Worm (Caenorhabditis elegans) whole organism, L2 larva: Measurements from ENCODE around the gene nhr-36.

Source experiments
- C34F6.9 ChIP-seq: fragments of 150-350 bp; optimal IDR thresholded peaks from 2 replicates; lab custom pipeline; 2014; ENCODE audit warnings: missing biosample characterization, missing genetic modification characterization
- F13H6.1 ChIP-seq: sonication (generic microtip); optimal IDR thresholded peaks from 2 replicates; lab custom pipeline; 2016; ENCODE audit warnings: missing genetic modification characterization, missing compliant biosample characterization
- R02D3.7 ChIP-seq: fragments of 150-350 bp; optimal IDR thresholded peaks from 2 replicates; lab custom pipeline; 2014; ENCODE audit warnings: missing biosample characterization, missing genetic modification characterization
- Y55F3AM.14 ChIP-seq: fragments of 200-800 bp; sonication (Bioruptor generic); optimal IDR thresholded peaks from 2 replicates; lab custom pipeline; 2018; ENCODE audit warnings: mild to moderate bottlenecking, missing genetic modification characterization, missing compliant biosample characterization
- ZK546.5 ChIP-seq: sonication (generic microtip); optimal IDR thresholded peaks from 2 replicates; lab custom pipeline; 2017; ENCODE audit warnings: missing biosample characterization, missing genetic modification characterization
- alr-1 ChIP-seq: fragments of 150-350 bp; optimal IDR thresholded peaks from 2 replicates; lab custom pipeline; 2014; ENCODE audit warnings: missing biosample characterization, missing genetic modification characterization
- aly-2 ChIP-seq: fragments of 150-350 bp; optimal IDR thresholded peaks from 2 replicates; lab custom pipeline; 2014; ENCODE audit warnings: missing biosample characterization, missing genetic modification characterization
- ama-1 ChIP-seq: fragments of 150-350 bp; optimal IDR thresholded peaks from 2 replicates; lab custom pipeline; 2018; ENCODE audit warnings: inconsistent platforms
- blmp-1 ChIP-seq: sonication (generic microtip); optimal IDR thresholded peaks from 2 replicates; lab custom pipeline; 2017; ENCODE audit warnings: missing genetic modification characterization, mild to moderate bottlenecking, missing compliant biosample characterization, antibody characterized with exemption, moderate library complexity; ENCODE audit not compliant: insufficient read depth
- ceh-82 ChIP-seq: fragments of 150-350 bp; optimal IDR thresholded peaks from 2 replicates; lab custom pipeline; 2014; ENCODE audit warnings: missing biosample characterization, missing genetic modification characterization
- crh-2 ChIP-seq: sonication (generic microtip); optimal IDR thresholded peaks from 2 replicates; lab custom pipeline; 2017; ENCODE audit warnings: missing biosample characterization, missing genetic modification characterization
- dmd-4 ChIP-seq: sonication (generic microtip); optimal IDR thresholded peaks from 2 replicates; lab custom pipeline; 2017; ENCODE audit warnings: missing biosample characterization, missing genetic modification characterization
- egl-27 ChIP-seq: sonication (generic microtip); optimal IDR thresholded peaks from 3 replicates; lab custom pipeline; 2017; ENCODE audit warnings: missing biosample characterization, missing genetic modification reagents, missing genetic modification characterization
- elt-3 ChIP-seq: sonication (generic microtip); optimal IDR thresholded peaks from 2 replicates; lab custom pipeline; 2017; ENCODE audit warnings: missing biosample characterization, missing genetic modification characterization
- fos-1 ChIP-seq: fragments of 150-350 bp; optimal IDR thresholded peaks from 2 replicates; lab custom pipeline; 2014; ENCODE audit warnings: missing biosample characterization, missing genetic modification characterization
- gmeb-1 ChIP-seq: fragments of 150-350 bp; optimal IDR thresholded peaks from 2 replicates; lab custom pipeline; 2014; ENCODE audit warnings: missing biosample characterization, missing genetic modification characterization
- lin-11 ChIP-seq: fragments of 150-350 bp; sonication (generic microtip); optimal IDR thresholded peaks from 2 replicates; lab custom pipeline; 2014; ENCODE audit warnings: missing biosample characterization, missing genetic modification characterization, inconsistent platforms, mixed read lengths
- lin-13 ChIP-seq: fragments of 150-350 bp; optimal IDR thresholded peaks from 2 replicates; lab custom pipeline; 2014; ENCODE audit warnings: missing biosample characterization, missing genetic modification reagents, missing genetic modification characterization
- lin-39 ChIP-seq: fragments of 150-350 bp; optimal IDR thresholded peaks from 2 replicates; lab custom pipeline; 2014; ENCODE audit warnings: missing biosample characterization, missing genetic modification reagents, missing genetic modification characterization
- lsy-2 ChIP-seq, 2 experiments: fragments of 150-350 bp in 1 of 2; sonication (generic microtip) in 1 of 2; optimal IDR thresholded peaks; 2 replicates each; lab custom pipeline; 2014 to 2017; ENCODE audit warnings: missing biosample characterization in 2 of 2, missing genetic modification characterization in 2 of 2
- mab-5 ChIP-seq: fragments of 150-350 bp; optimal IDR thresholded peaks from 2 replicates; lab custom pipeline; 2014; ENCODE audit warnings: missing biosample characterization, missing genetic modification characterization
- mdl-1 ChIP-seq, 2 experiments: fragments of 150-350 bp in 1 of 2; sonication (generic microtip) in 1 of 2; optimal IDR thresholded peaks; 2 replicates each; lab custom pipeline; 2017; ENCODE audit warnings: missing biosample characterization in 2 of 2, missing genetic modification characterization in 2 of 2
- nhr-10 ChIP-seq: sonication (generic microtip); optimal IDR thresholded peaks from 2 replicates; lab custom pipeline; 2017; ENCODE audit warnings: missing biosample characterization, missing genetic modification characterization
- nhr-11 ChIP-seq: fragments of 150-350 bp; optimal IDR thresholded peaks from 2 replicates; lab custom pipeline; 2014; ENCODE audit warnings: missing biosample characterization, missing genetic modification characterization
- nhr-129 ChIP-seq: fragments of 150-350 bp; optimal IDR thresholded peaks from 2 replicates; lab custom pipeline; 2014; ENCODE audit warnings: missing biosample characterization, missing genetic modification characterization
- nhr-21 ChIP-seq: fragments of 150-350 bp; optimal IDR thresholded peaks from 2 replicates; lab custom pipeline; 2014; ENCODE audit warnings: missing biosample characterization, missing genetic modification characterization
- nhr-23 ChIP-seq: fragments of 150-350 bp; optimal IDR thresholded peaks from 2 replicates; lab custom pipeline; 2014; ENCODE audit warnings: missing biosample characterization, missing genetic modification reagents, missing genetic modification characterization
- nhr-237 ChIP-seq: fragments of 150-350 bp; optimal IDR thresholded peaks from 2 replicates; lab custom pipeline; 2014; ENCODE audit warnings: missing biosample characterization, missing genetic modification characterization
- nhr-25 ChIP-seq: fragments of 150-350 bp; sonication (generic microtip); optimal IDR thresholded peaks from 3 replicates; lab custom pipeline; 2014; ENCODE audit warnings: missing biosample characterization, missing genetic modification characterization
- nhr-6 ChIP-seq: fragments of 150-350 bp; optimal IDR thresholded peaks from 2 replicates; lab custom pipeline; 2014; ENCODE audit warnings: missing biosample characterization, missing genetic modification characterization
- peb-1 ChIP-seq: fragments of 150-350 bp; optimal IDR thresholded peaks from 2 replicates; lab custom pipeline; 2014; ENCODE audit warnings: missing biosample characterization, missing genetic modification characterization
- skn-1 ChIP-seq: sonication (generic microtip); optimal IDR thresholded peaks from 2 replicates; lab custom pipeline; 2017; ENCODE audit warnings: missing biosample characterization, missing genetic modification characterization
- sma-9 ChIP-seq, 2 experiments: fragments of 150-350 bp in 1 of 2; sonication (generic microtip) in 1 of 2; optimal IDR thresholded peaks; 2 replicates each; lab custom pipeline; 2014 to 2016; ENCODE audit warnings: missing genetic modification characterization in 2 of 2, mild to moderate bottlenecking in 1 of 2, missing biosample characterization in 1 of 2, missing compliant biosample characterization in 1 of 2, missing genetic modification reagents in 1 of 2, moderate library complexity in 1 of 2
- snpc-4 ChIP-seq: fragments of 150-350 bp; optimal IDR thresholded peaks from 2 replicates; lab custom pipeline; 2014; ENCODE audit warnings: missing biosample characterization, missing genetic modification characterization
- unc-39 ChIP-seq: fragments of 150-350 bp; optimal IDR thresholded peaks from 2 replicates; lab custom pipeline; 2014; ENCODE audit warnings: missing biosample characterization, missing genetic modification characterization
- unc-55 ChIP-seq: fragments of 150-350 bp; sonication (generic microtip); optimal IDR thresholded peaks from 3 replicates; lab custom pipeline; 2014; ENCODE audit warnings: missing biosample characterization, missing genetic modification reagents, missing genetic modification characterization
- unc-62 ChIP-seq: fragments of 150-350 bp; optimal IDR thresholded peaks from 2 replicates; lab custom pipeline; 2014; ENCODE audit warnings: missing biosample characterization, missing genetic modification reagents, missing genetic modification characterization
- zag-1 ChIP-seq: fragments of 150-350 bp; optimal IDR thresholded peaks from 2 replicates; lab custom pipeline; 2014; ENCODE audit warnings: missing biosample characterization, missing genetic modification characterization
- ztf-1 ChIP-seq: fragments of 200-800 bp; sonication (Bioruptor generic); conservative IDR thresholded peaks from 2 replicates; pipeline ENCODE4 v1.3.6; 2022; ENCODE audit warnings: missing genetic modification characterization, missing compliant biosample characterization
- ztf-11 ChIP-seq: sonication (generic microtip); optimal IDR thresholded peaks from 2 replicates; lab custom pipeline; 2017; ENCODE audit warnings: missing biosample characterization, missing genetic modification characterization
- ztf-4 ChIP-seq: fragments of 150-350 bp; optimal IDR thresholded peaks from 2 replicates; lab custom pipeline; 2014; ENCODE audit warnings: missing biosample characterization, missing genetic modification characterization

Gene nhr-36

ce11 chrV:9219390-9219733 is 42.0 kb downstream of the nhr-36 start:
- TF ChIP-seq skn-1 (no peak), nhr-6 (tag; lab: Kevin White, UChicago) (no peak), blmp-1 (tag; lab: Kevin White, UChicago) (no peak), nhr-23 (tag; lab: Kevin White, UChicago) (no peak), ama-1 (lab: Kevin White, UChicago) (no peak), lin-11 (tag; lab: Kevin White, UChicago) (no peak)

ce11 chrV:9218655-9219389 is 42.6 kb downstream of the nhr-36 start:
- no peak for TF ChIP-seq gmeb-1 (tag; lab: Kevin White, UChicago)
- TF ChIP-seq alr-1 (tag; lab: Kevin White, UChicago) = no peak
- peak; percentile 53 for TF ChIP-seq C34F6.9 (tag; lab: Kevin White, UChicago)
- TF ChIP-seq unc-55 (GFP tag; lab: Kevin White, UChicago) = peak; percentile 33
- peak; percentile 2 for TF ChIP-seq F13H6.1 (tag; lab: Kevin White, UChicago)
- TF ChIP-seq blmp-1 (tag; lab: Kevin White, UChicago) = no peak
- peak; percentile 70 for TF ChIP-seq lin-39 (tag; lab: Kevin White, UChicago)
- peak; percentile 30 for TF ChIP-seq fos-1 (tag; lab: Kevin White, UChicago)
- peak; percentile 39 for TF ChIP-seq zag-1
- no peak for TF ChIP-seq aly-2 (tag; lab: Kevin White, UChicago)
- TF ChIP-seq nhr-10 (tag; lab: Kevin White, UChicago) = no peak
- TF ChIP-seq ceh-82 (tag; lab: Kevin White, UChicago) = no peak
- no peak for TF ChIP-seq nhr-237 (tag; lab: Kevin White, UChicago)
- TF ChIP-seq snpc-4 (tag; lab: Kevin White, UChicago) = no peak
- TF ChIP-seq unc-62 (GFP tag; lab: Kevin White, UChicago) = peak; percentile 65
- peak; percentile 38 for TF ChIP-seq nhr-129 (tag; lab: Kevin White, UChicago)
- TF ChIP-seq lsy-2 (tag; optimal IDR thresholded peaks at IDR 0.05; lab: Kevin White, UChicago) = peak in 1 of 2 experiments; percentile 53
- TF ChIP-seq crh-2 (tag; lab: Kevin White, UChicago) = peak; percentile 32
- peak; percentile 81 for TF ChIP-seq mab-5 (tag; lab: Kevin White, UChicago)
- TF ChIP-seq sma-9 (GFP tag; optimal IDR thresholded peaks at IDR 0.05; lab: Kevin White, UChicago) = peak; percentile 71
- TF ChIP-seq sma-9 (tag; optimal IDR thresholded peaks at IDR 0.05; lab: Kevin White, UChicago) = no peak
- no peak for TF ChIP-seq nhr-23 (tag; lab: Kevin White, UChicago)

- TF ChIP-seq skn-1 (no peak), mdl-1 (tag; optimal IDR thresholded peaks at IDR 0.05; lab: Kevin White, UChicago) (no peak), blmp-1 (tag; lab: Kevin White, UChicago) (no peak), gmeb-1 (tag; lab: Kevin White, UChicago) (no peak), lin-39 (tag; lab: Kevin White, UChicago) (no peak), sma-9 (GFP tag; optimal IDR thresholded peaks at IDR 0.05; lab: Kevin White, UChicago) (peak; percentile 38), sma-9 (tag; optimal IDR thresholded peaks at IDR 0.05; lab: Kevin White, UChicago) (no peak), snpc-4 (tag; lab: Kevin White, UChicago) (no peak), F13H6.1 (tag; lab: Kevin White, UChicago) (no peak), C34F6.9 (tag; lab: Kevin White, UChicago) (no peak), Y55F3AM.14 (GFP tag; lab: Kevin White, UChicago) (no peak), nhr-11 (tag; lab: Kevin White, UChicago) (no peak), lin-11 (tag; lab: Kevin White, UChicago) (no peak), nhr-23 (tag; lab: Kevin White, UChicago) (peak; percentile 45), egl-27 (tag; lab: Kevin White, UChicago) (no peak), unc-39 (tag; lab: Kevin White, UChicago) (no peak), nhr-129 (tag; lab: Kevin White, UChicago) (no peak), ZK546.5 (tag; lab: Kevin White, UChicago) (no peak), aly-2 (tag; lab: Kevin White, UChicago) (no peak), lsy-2 (tag; optimal IDR thresholded peaks at IDR 0.05; lab: Kevin White, UChicago) (no peak), peb-1 (no peak), dmd-4 (tag; lab: Kevin White, UChicago) (no peak), nhr-10 (tag; lab: Kevin White, UChicago) (no peak), mab-5 (tag; lab: Kevin White, UChicago) (peak; percentile 72), nhr-237 (tag; lab: Kevin White, UChicago) (no peak), unc-55 (GFP tag; lab: Kevin White, UChicago) (peak; percentile 48), crh-2 (tag; lab: Kevin White, UChicago) (peak; percentile 8), ztf-4 (tag; lab: Kevin White, UChicago) (no peak), elt-3 (tag; lab: Kevin White, UChicago) (no peak), zag-1 (no peak), ceh-82 (tag; lab: Kevin White, UChicago) (no peak), nhr-25 (tag; lab: Kevin White, UChicago) (no peak), nhr-21 (no peak), lin-13 (GFP tag; lab: Kevin White, UChicago) (no peak), nhr-6 (tag; lab: Kevin White, UChicago) (no peak), ama-1 (lab: Kevin White, UChicago) (no peak), ztf-11 (tag; lab: Kevin White, UChicago) (no peak), ztf-1 (no peak), fos-1 (tag; lab: Kevin White, UChicago) (no peak), alr-1 (tag; lab: Kevin White, UChicago) (no peak), R02D3.7 (tag; lab: Kevin White, UChicago) (no peak)
- TF ChIP-seq, all 48 proteins: peak for 5
These were observed 43.2 kb downstream of the nhr-36 start for ce11 chrV:9218214-9218613.
